Worm (Caenorhabditis elegans) whole organism, L1 larva: ENCODE results near the gene srh-42.

Experiments used
- C04F5.9 ChIP-seq: sonication (generic microtip); optimal IDR thresholded peaks from 2 replicates; lab custom pipeline; 2016; ENCODE audit warnings: missing genetic modification characterization, missing compliant biosample characterization
- C34B4.2 ChIP-seq: sonication (generic microtip); optimal IDR thresholded peaks from 2 replicates; lab custom pipeline; 2017; ENCODE audit warnings: mild to moderate bottlenecking, missing genetic modification characterization, missing compliant biosample characterization
- F16B12.6 ChIP-seq: fragments of 150-350 bp; optimal IDR thresholded peaks from 2 replicates; lab custom pipeline; 2014; ENCODE audit warnings: missing biosample characterization, missing genetic modification characterization
- aly-2 ChIP-seq: fragments of 150-350 bp; optimal IDR thresholded peaks from 2 replicates; lab custom pipeline; 2014; ENCODE audit warnings: missing biosample characterization, missing genetic modification characterization
- ama-1 ChIP-seq: fragments of 150-350 bp; optimal IDR thresholded peaks from 2 replicates; lab custom pipeline; 2014
- ceh-88 ChIP-seq: fragments of 200-800 bp; sonication (Bioruptor generic); IDR thresholded peaks from 2 replicates; pipeline ENCODE4 v1.3.6; 2022; ENCODE audit warnings: missing genetic modification characterization, missing compliant biosample characterization
- ces-1 ChIP-seq: fragments of 150-350 bp; optimal IDR thresholded peaks from 2 replicates; lab custom pipeline; 2014; ENCODE audit warnings: missing biosample characterization, missing genetic modification reagents, missing genetic modification characterization
- dpl-1 ChIP-seq, 3 experiments: fragments of 150-350 bp in 2 of 3; sonication (generic microtip) in 1 of 3; optimal IDR thresholded peaks; 2 replicates each; lab custom pipeline; 2014 to 2017; ENCODE audit warnings: missing biosample characterization in 3 of 3, missing genetic modification characterization in 3 of 3, missing genetic modification reagents in 3 of 3
- dsc-1 ChIP-seq: sonication (generic microtip); optimal IDR thresholded peaks from 2 replicates; lab custom pipeline; 2016; ENCODE audit warnings: mild to moderate bottlenecking, missing genetic modification characterization, missing compliant biosample characterization
- egl-27 ChIP-seq, 2 experiments: fragments of 150-350 bp in 1 of 2; sonication (generic microtip); optimal IDR thresholded peaks; 3 replicates each; lab custom pipeline; 2017 to 2018; ENCODE audit warnings: missing biosample characterization in 2 of 2, missing genetic modification characterization in 2 of 2, missing genetic modification reagents in 2 of 2
- elt-3 ChIP-seq, 6 experiments: fragments of 150-350 bp in 1 of 6; sonication (generic microtip); optimal IDR thresholded peaks; 2 replicates each; lab custom pipeline; 2017 to 2018; ENCODE audit warnings: missing biosample characterization in 6 of 6, missing genetic modification characterization in 6 of 6, inconsistent platforms in 1 of 6
- hlh-17 ChIP-seq: fragments of 200-800 bp; sonication (Bioruptor generic); optimal IDR thresholded peaks from 2 replicates; lab custom pipeline; 2018; ENCODE audit warnings: missing genetic modification characterization, mild to moderate bottlenecking, missing compliant biosample characterization, moderate library complexity, borderline replicate concordance
- hlh-4 ChIP-seq: sonication (generic microtip); optimal IDR thresholded peaks from 2 replicates; lab custom pipeline; 2016; ENCODE audit warnings: mild to moderate bottlenecking, missing genetic modification characterization, missing compliant biosample characterization
- isw-1 ChIP-seq: fragments of 200-800 bp; sonication (Bioruptor generic); IDR thresholded peaks from 2 replicates; pipeline ENCODE4 v1.3.6; 2022; ENCODE audit warnings: missing genetic modification characterization, missing compliant biosample characterization
- lin-13 ChIP-seq: fragments of 150-350 bp; optimal IDR thresholded peaks from 2 replicates; lab custom pipeline; 2014; ENCODE audit warnings: missing biosample characterization, missing genetic modification reagents, missing genetic modification characterization
- lin-14 ChIP-seq: fragments of 200-800 bp; sonication (Bioruptor generic); optimal IDR thresholded peaks from 2 replicates; lab custom pipeline; 2018; ENCODE audit warnings: mild to moderate bottlenecking, missing genetic modification characterization, moderate library complexity, missing compliant biosample characterization
- lin-15B ChIP-seq: fragments of 150-350 bp; sonication (generic microtip); optimal IDR thresholded peaks from 3 replicates; lab custom pipeline; 2014; ENCODE audit warnings: missing biosample characterization, missing genetic modification characterization
- lin-35 ChIP-seq, 2 experiments: fragments of 150-350 bp; optimal IDR thresholded peaks; 2 replicates each; lab custom pipeline; 2014; ENCODE audit warnings: missing biosample characterization in 2 of 2, missing genetic modification characterization in 2 of 2, missing genetic modification reagents in 2 of 2
- lin-39 ChIP-seq: fragments of 150-350 bp; optimal IDR thresholded peaks from 2 replicates; lab custom pipeline; 2014; ENCODE audit warnings: missing biosample characterization, missing genetic modification reagents, missing genetic modification characterization
- lir-3 ChIP-seq: sonication (generic microtip); optimal IDR thresholded peaks from 2 replicates; lab custom pipeline; 2016; ENCODE audit warnings: mild to moderate bottlenecking, missing genetic modification characterization, moderate library complexity, missing compliant biosample characterization; ENCODE audit not compliant: poor library complexity
- lsy-2 ChIP-seq, 2 experiments: fragments of 150-350 bp; optimal IDR thresholded peaks; 2 replicates each; lab custom pipeline; 2014; ENCODE audit warnings: missing biosample characterization in 2 of 2, missing genetic modification characterization in 2 of 2
- mab-9 ChIP-seq: fragments of 200-800 bp; sonication (Bioruptor generic); IDR thresholded peaks from 2 replicates; pipeline ENCODE4 v1.3.6; 2022; ENCODE audit warnings: missing genetic modification reagents, missing genetic modification characterization, missing compliant biosample characterization
- mef-2 ChIP-seq: fragments of 150-350 bp; optimal IDR thresholded peaks from 2 replicates; lab custom pipeline; 2014; ENCODE audit warnings: missing biosample characterization, missing genetic modification characterization
- mep-1 ChIP-seq: fragments of 150-350 bp; optimal IDR thresholded peaks from 2 replicates; lab custom pipeline; 2014; ENCODE audit warnings: missing biosample characterization, missing genetic modification characterization
- nhr-11 ChIP-seq: fragments of 150-350 bp; optimal IDR thresholded peaks from 2 replicates; lab custom pipeline; 2014; ENCODE audit warnings: missing biosample characterization, missing genetic modification characterization
- nhr-19 ChIP-seq: fragments of 200-800 bp; sonication (Bioruptor generic); conservative IDR thresholded peaks from 2 replicates; pipeline ENCODE4 v1.3.6; 2022; ENCODE audit warnings: missing genetic modification characterization, missing compliant biosample characterization
- nhr-20 ChIP-seq: sonication (generic microtip); optimal IDR thresholded peaks from 2 replicates; lab custom pipeline; 2016; ENCODE audit warnings: mild to moderate bottlenecking, missing genetic modification characterization, missing compliant biosample characterization
- nhr-28 ChIP-seq: fragments of 150-350 bp; optimal IDR thresholded peaks from 2 replicates; lab custom pipeline; 2014; ENCODE audit warnings: missing biosample characterization, missing genetic modification characterization
- nhr-47 ChIP-seq: sonication (generic microtip); optimal IDR thresholded peaks from 2 replicates; lab custom pipeline; 2016; ENCODE audit warnings: mild to moderate bottlenecking, missing genetic modification characterization, moderate library complexity, missing compliant biosample characterization
- nhr-76 ChIP-seq: sonication (generic microtip); optimal IDR thresholded peaks from 2 replicates; lab custom pipeline; 2017; ENCODE audit warnings: missing biosample characterization, missing genetic modification characterization
- skn-1 ChIP-seq: fragments of 150-350 bp; optimal IDR thresholded peaks from 2 replicates; lab custom pipeline; 2014; ENCODE audit warnings: missing biosample characterization, missing genetic modification characterization
- snu-23 ChIP-seq: sonication (generic microtip); optimal IDR thresholded peaks from 2 replicates; lab custom pipeline; 2016; ENCODE audit warnings: missing genetic modification characterization, missing compliant biosample characterization
- sptf-1 ChIP-seq: fragments of 150-350 bp; optimal IDR thresholded peaks from 2 replicates; lab custom pipeline; 2014; ENCODE audit warnings: missing biosample characterization, missing genetic modification characterization
- unc-30 ChIP-seq: sonication (generic microtip); optimal IDR thresholded peaks from 2 replicates; lab custom pipeline; 2017; ENCODE audit warnings: missing biosample characterization, missing genetic modification characterization
- unc-98 ChIP-seq: fragments of 200-800 bp; sonication (Bioruptor generic); IDR thresholded peaks from 2 replicates; pipeline ENCODE4 v1.3.6; 2022; ENCODE audit warnings: missing genetic modification characterization, missing compliant biosample characterization
- vab-15 ChIP-seq: sonication (generic microtip); optimal IDR thresholded peaks from 2 replicates; lab custom pipeline; 2017; ENCODE audit warnings: missing genotype, mild to moderate bottlenecking, missing genetic modification characterization, missing compliant biosample characterization
- zag-1 ChIP-seq: fragments of 150-350 bp; optimal IDR thresholded peaks from 2 replicates; lab custom pipeline; 2014; ENCODE audit warnings: missing biosample characterization, missing genetic modification characterization

The srh-42 gene

DNA sequence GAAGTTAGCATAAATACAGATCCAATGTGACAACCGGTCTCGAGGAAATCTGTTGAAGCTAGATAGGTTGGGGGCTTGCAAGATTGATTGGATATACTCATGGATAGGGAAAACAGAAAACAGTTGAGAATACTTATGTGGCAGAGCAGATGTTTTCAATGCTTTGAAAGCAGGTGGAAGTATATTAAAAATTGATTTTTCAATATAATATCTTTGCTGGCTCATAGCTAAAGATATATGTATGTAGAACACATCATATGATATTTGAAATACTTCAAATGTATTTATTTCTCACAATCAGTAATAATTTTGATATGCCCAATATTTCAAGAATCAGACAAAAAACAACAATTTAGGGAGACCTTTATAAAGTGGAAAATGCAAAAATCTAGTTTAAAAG lies 1.6 kb downstream of the srh-42 start, which contains the start of gene srh-41:
srh-41 (minus strand) TSS at position 101 of the 400 bp plus-strand sequence.
- no peak for TF ChIP-seq ama-1 (lab: Kevin White, UChicago)
- TF ChIP-seq egl-27 (tag; optimal IDR thresholded peaks at IDR 0.05; lab: Kevin White, UChicago), result no peak
- no peak for TF ChIP-seq lir-3 (tag; lab: Kevin White, UChicago)
- TF ChIP-seq isw-1, result no peak
- no peak for TF ChIP-seq C04F5.9 (tag; lab: Kevin White, UChicago)
- no peak for TF ChIP-seq lin-35 (GFP tag; optimal IDR thresholded peaks at IDR 0.05; lab: Kevin White, UChicago)
- TF ChIP-seq skn-1, result no peak
- TF ChIP-seq unc-98 (GFP tag; lab: Robert Waterston, UW), result no peak
- no peak for TF ChIP-seq hlh-4 (tag; lab: Kevin White, UChicago)
- TF ChIP-seq, all 84 proteins: peak for 0

DNA sequence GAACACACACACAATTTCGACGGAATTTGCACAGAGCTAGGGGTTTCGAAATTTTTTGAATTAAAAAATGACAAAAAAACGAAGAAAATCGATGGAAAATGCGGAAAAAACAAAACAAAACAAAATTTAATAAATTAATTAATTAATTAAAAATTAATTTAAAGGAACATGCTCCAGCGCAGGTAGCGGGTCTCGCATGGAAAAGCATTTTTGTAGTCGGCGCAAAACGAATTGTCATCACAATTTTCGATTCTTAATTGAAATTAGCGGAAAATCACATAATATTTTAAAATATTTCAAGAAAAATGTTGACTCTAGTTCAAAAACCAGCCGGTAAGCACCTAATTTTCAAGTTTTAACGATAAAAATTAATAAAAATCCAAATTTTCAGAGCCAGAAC lies 12.5 kb downstream of the srh-42 start, which contains the start of gene Y54G11A.3:
Y54G11A.3 (plus strand) TSS at position 213 of the 400 bp plus-strand sequence.
- TF ChIP-seq isw-1 (no peak), C34B4.2 (tag; lab: Kevin White, UChicago) (no peak), lin-39 (no peak), hlh-17 (GFP tag; lab: Kevin White, UChicago) (no peak), F16B12.6 (no peak), nhr-20 (no peak), mab-9 (GFP tag; lab: Robert Waterston, UW) (no peak), mep-1 (tag; lab: Kevin White, UChicago) (no peak), mef-2 (tag; lab: Kevin White, UChicago) (no peak), lin-13 (no peak), sptf-1 (no peak), lir-3 (tag; lab: Kevin White, UChicago) (no peak), lin-15B (tag; lab: Kevin White, UChicago) (no peak), aly-2 (tag; lab: Kevin White, UChicago) (no peak), ceh-88 (no peak), nhr-47 (tag; lab: Kevin White, UChicago) (no peak)

DNA sequence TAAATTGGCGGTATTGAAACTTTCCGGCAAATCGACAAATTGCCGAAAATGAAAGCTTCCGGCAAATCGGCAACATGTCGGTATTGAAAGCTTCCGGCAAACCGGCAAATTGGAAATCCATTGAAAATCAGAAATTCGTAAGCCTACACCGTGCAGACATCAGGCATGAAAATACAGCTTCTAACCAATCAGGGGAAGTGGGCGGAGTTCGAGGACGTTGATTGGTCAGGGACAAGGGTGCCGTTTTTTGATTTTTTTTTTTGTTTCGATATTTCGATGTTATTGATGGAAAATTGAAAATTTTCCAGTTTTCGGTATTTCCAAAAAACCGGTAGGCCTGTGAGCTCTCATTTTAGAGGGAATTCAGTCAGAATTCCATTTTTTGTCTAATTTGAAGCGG lies 19.0 kb downstream of the srh-42 start:
- TF ChIP-seq unc-30 (tag; lab: Kevin White, UChicago), result no peak

DNA sequence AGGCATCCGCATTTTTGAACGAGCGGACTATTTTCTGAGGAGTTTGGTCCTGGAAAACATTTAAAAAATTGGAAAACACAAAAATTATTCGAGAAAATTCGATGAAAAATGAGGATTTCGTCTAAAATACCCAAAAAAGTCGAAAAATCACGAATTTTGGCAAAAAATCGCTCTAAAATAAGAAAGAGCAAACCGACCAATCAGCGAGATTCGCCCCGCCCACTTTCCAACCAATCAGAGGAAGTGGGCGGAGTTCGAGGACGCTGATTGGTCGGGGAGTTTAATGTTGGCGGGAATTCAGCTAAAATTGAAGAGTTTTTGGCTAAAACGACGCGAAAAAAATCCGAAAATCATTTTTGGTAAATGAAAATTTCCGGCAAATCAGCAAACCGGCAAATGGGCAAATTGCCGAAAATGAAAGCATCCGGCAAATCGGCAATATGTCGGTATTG lies 19.7 kb downstream of the srh-42 start, which contains the start of gene Y54G11A.1:
Y54G11A.1 (minus strand) TSS at position 51 of the 452 bp plus-strand sequence.
- TF ChIP-seq mab-9 (GFP tag; lab: Robert Waterston, UW) (no peak), nhr-11 (tag; lab: Kevin White, UChicago) (no peak), ama-1 (lab: Kevin White, UChicago) (no peak), vab-15 (no peak), C34B4.2 (tag; lab: Kevin White, UChicago) (no peak), dpl-1 (GFP tag; optimal IDR thresholded peaks at IDR 0.05; lab: Kevin White, UChicago) (no peak), nhr-76 (tag; lab: Kevin White, UChicago) (no peak), zag-1 (tag; lab: Kevin White, UChicago) (no peak), dsc-1 (tag; lab: Kevin White, UChicago) (no peak), lsy-2 (tag; optimal IDR thresholded peaks at IDR 0.05; lab: Kevin White, UChicago) (no peak), snu-23 (GFP tag; lab: Kevin White, UChicago) (no peak), nhr-28 (no peak)
- TF ChIP-seq, all 84 proteins: peak for 0

DNA sequence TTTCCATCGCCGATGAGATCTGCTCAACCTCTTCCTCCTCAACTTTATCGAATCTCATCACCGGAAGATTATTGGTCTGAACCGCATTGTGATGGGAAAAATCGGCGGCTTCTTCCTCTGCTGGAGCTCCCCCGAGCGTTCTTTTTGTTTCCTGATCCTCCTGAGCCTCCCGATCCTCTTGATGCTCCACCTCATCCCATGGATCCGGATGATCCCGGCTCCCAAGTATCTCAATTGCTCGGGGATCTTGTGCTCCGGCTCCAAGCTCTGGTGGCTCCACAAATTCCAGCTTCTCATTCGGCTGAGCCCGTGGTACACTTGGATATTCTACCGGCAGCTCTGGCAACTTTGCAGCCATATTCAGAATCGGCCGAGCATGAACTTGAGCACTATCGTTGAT lies 30.9 kb downstream of the srh-42 start:
- TF ChIP-seq unc-30 (tag; lab: Kevin White, UChicago) (no peak), ces-1 (GFP tag; lab: Kevin White, UChicago) (no peak), elt-3 (tag; optimal IDR thresholded peaks at IDR 0.05; lab: Kevin White, UChicago) (no peak), dpl-1 (GFP tag; optimal IDR thresholded peaks at IDR 0.05; lab: Kevin White, UChicago) (no peak), nhr-76 (tag; lab: Kevin White, UChicago) (no peak), lin-14 (GFP tag; lab: Kevin White, UChicago) (no peak), nhr-19 (GFP tag; lab: Robert Waterston, UW) (no peak)
